Fruit fly (Drosophila melanogaster): ENCODE measurements around the gene CG34367.

CG34367 gene

dm6 chr2L:10310614-10311382, 42.9 kb downstream of the CG34367 start, which contains the start of gene Cdk5alpha:
Gene Cdk5alpha, minus strand, starts transcription at chr2L:10310956.
- TF ChIP-seq CG17801 (GFP tag; optimal IDR thresholded peaks at IDR 0.05; ENCODE audit: partially characterized antibody) = no peak

dm6 chr2L:10306518-10307260, 47.0 kb downstream of the CG34367 start, which contains the start of the genes CG5390 and CG4968:
Gene CG5390, minus strand, starts transcription at chr2L:10306594.
Gene CG4968, plus strand, starts transcription at chr2L:10306922.
- TF ChIP-seq CG17801 (GFP tag; optimal IDR thresholded peaks at IDR 0.05; ENCODE audit: partially characterized antibody) = peak; percentile 87

- TF ChIP-seq CG17801 (GFP tag; optimal IDR thresholded peaks at IDR 0.05; ENCODE audit: partially characterized antibody) = no peak
Observed at dm6 chr2L:10305538-10306147, 48.1 kb downstream of the CG34367 start.

dm6 chr2L:10303786-10304185, 49.9 kb downstream of the CG34367 start, which contains the start of gene nmd:
Gene nmd, minus strand, starts transcription at chr2L:10303947.
- TF ChIP-seq CG17801 (GFP tag; optimal IDR thresholded peaks at IDR 0.05; ENCODE audit: partially characterized antibody) = no peak

dm6 chr2L:10301918-10302317, 51.8 kb downstream of the CG34367 start, which contains the start of gene CG13138:
Gene CG13138, minus strand, starts transcription at chr2L:10302018.
- TF ChIP-seq CG17801 (GFP tag; optimal IDR thresholded peaks at IDR 0.05; ENCODE audit: partially characterized antibody) = no peak

dm6 chr2L:10299810-10300147, 53.9 kb downstream of the CG34367 start, which contains the start of gene CYLD:
Gene CYLD, minus strand, starts transcription at chr2L:10299847.
- TF ChIP-seq CG17801 (GFP tag; optimal IDR thresholded peaks at IDR 0.05; ENCODE audit: partially characterized antibody) = peak; percentile 66

- TF ChIP-seq CG17801 (GFP tag; optimal IDR thresholded peaks at IDR 0.05; ENCODE audit: partially characterized antibody) = no peak
Observed at dm6 chr2L:10299077-10299809, 54.5 kb downstream of the CG34367 start.

dm6 chr2L:10298306-10298705, 55.4 kb downstream of the CG34367 start:
- no peak for TF ChIP-seq CG17801 (GFP tag; optimal IDR thresholded peaks at IDR 0.05; ENCODE audit: partially characterized antibody)

Measured in ovary, adult (tissue).